Worm (Caenorhabditis elegans): ENCODE data around the gene unc-53.

unc-53 gene

DNA sequence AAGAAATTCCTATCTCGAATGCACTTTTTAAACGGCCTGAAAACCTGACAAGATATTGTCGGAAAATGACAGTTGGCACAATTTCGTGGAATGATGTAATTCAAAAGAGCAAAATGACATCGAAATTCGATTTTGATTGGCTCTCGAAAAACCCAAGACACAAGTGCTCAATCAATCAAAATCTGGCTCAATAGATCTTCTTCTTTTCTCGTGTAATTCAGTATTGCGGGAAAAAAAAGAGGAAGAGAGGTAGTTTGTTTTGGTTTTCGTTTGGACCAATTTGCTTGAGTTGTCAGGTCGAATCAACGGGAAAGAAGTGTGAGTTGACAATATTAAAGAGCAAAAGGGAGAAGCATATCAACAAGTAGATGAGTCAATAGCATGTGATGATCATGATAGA is 46.5 kb upstream of the unc-53 start (continued):
- no peak for TF ChIP-seq skn-1 (tag; optimal IDR thresholded peaks at IDR 0.05)
- no peak for TF ChIP-seq F16B12.6 (tag; optimal IDR thresholded peaks at IDR 0.05)
- TF ChIP-seq fkh-4 (tag; optimal IDR thresholded peaks at IDR 0.05; ENCODE audit: borderline replicate concordance), result no peak
- TF ChIP-seq nhr-47 (tag; optimal IDR thresholded peaks at IDR 0.05), result no peak
- TF ChIP-seq unc-86 (tag; optimal IDR thresholded peaks at IDR 0.05), result no peak
- TF ChIP-seq grh-1 (GFP tag; IDR thresholded peaks at IDR 0.05), result no peak
- TF ChIP-seq elt-2 (tag; optimal IDR thresholded peaks at IDR 0.05), result peak; percentile 4
- TF ChIP-seq dsc-1 (tag; optimal IDR thresholded peaks at IDR 0.05), result no peak
- no peak for TF ChIP-seq mdl-1 (tag; optimal IDR thresholded peaks at IDR 0.05)
- TF ChIP-seq mab-9 (GFP tag; IDR thresholded peaks at IDR 0.05), result no peak
- TF ChIP-seq unc-62 (GFP tag; optimal IDR thresholded peaks at IDR 0.05), result no peak
- no peak for TF ChIP-seq ceh-90 (tag; optimal IDR thresholded peaks at IDR 0.05)
- TF ChIP-seq mef-2 (tag; optimal IDR thresholded peaks at IDR 0.05), result no peak
- TF ChIP-seq lin-14 (GFP tag; optimal IDR thresholded peaks at IDR 0.05), result peak; percentile 74
- no peak for TF ChIP-seq unc-130 (tag; optimal IDR thresholded peaks at IDR 0.05)
- TF ChIP-seq efl-1 (optimal IDR thresholded peaks at IDR 0.05), result peak in 1 of 2 experiments; percentile 4
- peak in 1 of 2 experiments; percentile 85 for TF ChIP-seq efl-1 (GFP tag; optimal IDR thresholded peaks at IDR 0.05 in 1 of 2)
- no peak for TF ChIP-seq aha-1 (tag; optimal IDR thresholded peaks at IDR 0.05)
- no peak for TF ChIP-seq blmp-1 (tag; optimal IDR thresholded peaks at IDR 0.05)
- no peak for TF ChIP-seq fos-1 (tag; optimal IDR thresholded peaks at IDR 0.05)
- TF ChIP-seq swsn-7 (tag; optimal IDR thresholded peaks at IDR 0.05), result no peak

DNA sequence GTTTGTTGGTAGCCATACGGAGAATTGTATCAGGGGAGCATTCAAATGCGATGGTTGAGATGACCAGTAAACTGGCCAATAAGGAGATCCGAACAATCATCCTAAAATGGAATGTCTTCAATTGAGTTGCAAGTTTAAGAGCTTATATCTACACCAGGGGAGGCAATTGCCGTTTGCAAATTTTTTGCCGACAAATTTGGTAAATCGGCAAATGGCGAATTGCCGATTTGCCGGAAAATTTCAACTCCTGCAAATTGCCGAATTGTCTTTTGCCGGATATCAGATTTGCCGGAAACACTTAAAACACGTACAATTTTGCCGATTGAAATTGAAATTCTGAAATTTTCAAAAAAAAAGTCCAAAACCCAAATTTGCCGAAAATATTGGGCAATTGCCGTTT is 45.6 kb upstream of the unc-53 start, which contains the start of gene F40F8.5:
Gene F40F8.5 (minus strand): TSS at position 101 of the 400 bp plus-strand sequence.
- no peak for TF ChIP-seq xbp-1 (tag; optimal IDR thresholded peaks at IDR 0.05)
- TF ChIP-seq unc-86 (tag; optimal IDR thresholded peaks at IDR 0.05), result no peak
- no peak for TF ChIP-seq zag-1 (tag; optimal IDR thresholded peaks at IDR 0.05)
- TF ChIP-seq lin-14 (GFP tag; optimal IDR thresholded peaks at IDR 0.05), result no peak
- no peak for TF ChIP-seq pag-3 (tag; optimal IDR thresholded peaks at IDR 0.05; ENCODE audit: borderline replicate concordance, insufficient read depth)
- TF ChIP-seq fkh-10 (GFP tag; optimal IDR thresholded peaks at IDR 0.05), result no peak
- no peak for TF ChIP-seq lsy-2 (tag; optimal IDR thresholded peaks at IDR 0.05)
- no peak for TF ChIP-seq nhr-77 (tag; optimal IDR thresholded peaks at IDR 0.05)
- no peak for TF ChIP-seq C16A3.4 (tag; optimal IDR thresholded peaks at IDR 0.05)
- no peak for TF ChIP-seq ztf-11 (tag; optimal IDR thresholded peaks at IDR 0.05)
- no peak for TF ChIP-seq unc-130 (tag; optimal IDR thresholded peaks at IDR 0.05)
- TF ChIP-seq hpl-2 (GFP tag; optimal IDR thresholded peaks at IDR 0.05), result no peak
- no peak for TF ChIP-seq pqm-1 (tag; optimal IDR thresholded peaks at IDR 0.05)
- no peak for TF ChIP-seq C04F5.9 (tag; optimal IDR thresholded peaks at IDR 0.05)
- TF ChIP-seq F16B12.6 (tag; optimal IDR thresholded peaks at IDR 0.05), result no peak

DNA sequence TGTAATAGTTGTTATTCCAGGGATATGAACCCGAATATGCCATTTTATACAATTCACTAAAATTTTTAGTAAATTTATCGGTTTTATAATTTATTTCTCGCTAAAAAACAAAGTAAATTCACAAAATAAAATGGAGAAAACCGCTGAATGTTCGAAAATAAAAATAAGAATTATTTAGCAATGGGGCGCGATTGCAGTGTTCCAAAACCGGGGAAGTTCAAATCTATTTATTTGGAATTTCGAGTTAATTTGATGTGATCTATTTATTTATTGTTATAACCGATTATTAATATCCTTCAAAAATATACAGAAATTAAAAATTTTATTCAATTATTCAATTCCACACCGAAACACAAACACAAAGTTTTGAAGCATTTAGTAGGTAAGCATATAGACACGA is 43.3 kb upstream of the unc-53 start, which contains the start of gene F40F8.11:
Gene F40F8.11 (minus strand): TSS at position 49 of the 400 bp plus-strand sequence.
- TF ChIP-seq ceh-8 (GFP tag; optimal IDR thresholded peaks at IDR 0.05) (no peak), unc-62 (GFP tag; optimal IDR thresholded peaks at IDR 0.05) (no peak), hpl-2 (GFP tag; optimal IDR thresholded peaks at IDR 0.05) (no peak), blmp-1 (tag; optimal IDR thresholded peaks at IDR 0.05) (peak; percentile 35), elt-3 (tag; optimal IDR thresholded peaks at IDR 0.05) (no peak), ets-5 (GFP tag; IDR thresholded peaks at IDR 0.05) (no peak), ceh-63 (GFP tag; optimal IDR thresholded peaks at IDR 0.05) (no peak), swsn-7 (tag; optimal IDR thresholded peaks at IDR 0.05) (peak; percentile 20), nhr-85 (tag) (peak; percentile 76), efl-1 (optimal IDR thresholded peaks at IDR 0.05) (peak; percentile 49 to 88), efl-1 (GFP tag; optimal IDR thresholded peaks at IDR 0.05 in 1 of 2) (peak; percentile 90 to 99), snu-23 (GFP tag; optimal IDR thresholded peaks at IDR 0.05) (peak; percentile 55), alr-1 (tag; optimal IDR thresholded peaks at IDR 0.05; ENCODE audit: borderline replicate concordance) (no peak), nhr-28 (tag; optimal IDR thresholded peaks at IDR 0.05) (no peak), irx-1 (tag; optimal IDR thresholded peaks at IDR 0.05) (no peak), ceh-82 (tag; optimal IDR thresholded peaks at IDR 0.05) (peak in 1 of 3 experiments; percentile 11), tbx-2 (tag; optimal IDR thresholded peaks at IDR 0.05) (peak; percentile 26), nhr-84 (tag; optimal IDR thresholded peaks at IDR 0.05) (no peak), nhr-76 (tag; optimal IDR thresholded peaks at IDR 0.05) (no peak), lin-39 (tag; optimal IDR thresholded peaks at IDR 0.05) (peak; percentile 8), ceh-90 (tag; optimal IDR thresholded peaks at IDR 0.05) (no peak), unc-130 (tag; optimal IDR thresholded peaks at IDR 0.05) (no peak), xbp-1 (tag; optimal IDR thresholded peaks at IDR 0.05) (peak; percentile 21), C16A3.4 (tag; optimal IDR thresholded peaks at IDR 0.05) (peak; percentile 62), C04F5.9 (tag; optimal IDR thresholded peaks at IDR 0.05) (no peak), lin-14 (GFP tag; optimal IDR thresholded peaks at IDR 0.05) (peak; percentile 43), nhr-19 (GFP tag; conservative IDR thresholded peaks at IDR 0.05) (peak; percentile 28; the same call in 1 of the 2 replicates), egl-13 (tag; optimal IDR thresholded peaks at IDR 0.05) (no peak), nhr-11 (tag; optimal IDR thresholded peaks at IDR 0.05) (no peak)
